Worm (Caenorhabditis elegans): ENCODE data around the gene clec-45.

Gene clec-45

DNA sequence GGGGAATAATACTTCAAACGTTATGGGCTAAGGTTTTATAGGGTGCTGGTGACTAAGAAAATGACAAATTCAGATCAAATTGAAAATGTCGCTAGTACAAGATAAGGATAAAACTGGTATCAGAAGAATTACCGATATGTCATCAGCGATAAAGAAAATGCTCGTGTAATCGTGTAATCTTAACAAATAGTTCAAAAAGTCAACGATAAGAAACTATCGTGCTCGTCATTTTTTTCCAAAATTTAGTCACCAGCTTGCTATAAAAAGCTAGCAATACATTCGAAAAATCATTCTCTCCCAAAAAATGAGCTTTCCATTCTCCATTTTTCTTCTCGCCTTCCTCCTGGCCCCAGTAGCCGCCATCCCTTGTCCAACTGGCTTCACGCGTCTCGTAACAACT lies at the start of gene clec-45:
clec-45 (plus strand) TSS at position 301 of the 400 bp plus-strand sequence.
- TF ChIP-seq hlh-30 (tag; optimal IDR thresholded peaks at IDR 0.05; ENCODE audit: insufficient read depth) (no peak), Y48G9A.11 (GFP tag; IDR thresholded peaks at IDR 0.05) (no peak), daf-12 (tag; optimal IDR thresholded peaks at IDR 0.05) (no peak), unc-130 (GFP tag; optimal IDR thresholded peaks at IDR 0.05) (no peak), aly-2 (tag; optimal IDR thresholded peaks at IDR 0.05) (no peak), ctbp-1 (GFP tag; IDR thresholded peaks at IDR 0.05) (no peak), sdz-12 (GFP tag; optimal IDR thresholded peaks at IDR 0.05) (no peak), cey-2 (tag; optimal IDR thresholded peaks at IDR 0.05; ENCODE audit: borderline replicate concordance, insufficient read depth) (no peak)

DNA sequence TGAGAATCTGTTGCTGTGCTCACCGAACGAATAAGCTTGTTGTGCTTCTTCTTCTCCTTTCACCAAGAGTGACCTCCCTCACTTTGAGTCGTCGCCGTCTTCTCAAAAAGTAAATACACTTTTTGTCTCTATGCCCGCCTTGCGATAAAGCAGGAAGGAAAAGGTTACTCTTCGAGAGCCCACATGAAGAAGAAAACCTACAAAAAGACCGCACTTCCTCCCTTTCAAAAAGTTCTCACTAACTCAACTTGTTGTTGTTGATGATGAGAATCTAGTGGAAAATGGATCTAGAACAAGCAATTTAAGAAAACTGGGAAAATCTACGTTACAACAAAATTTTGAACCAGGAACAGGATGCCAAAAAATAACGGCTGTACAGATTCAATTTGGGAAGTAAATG lies 47.4 kb upstream of the clec-45 start, which contains the start of gene C50E3.6:
C50E3.6 (minus strand) TSS at position 101 of the 400 bp plus-strand sequence.
- no peak for TF ChIP-seq lin-15B (tag; optimal IDR thresholded peaks at IDR 0.05)
- no peak for TF ChIP-seq ama-1 (optimal IDR thresholded peaks at IDR 0.05)
- TF ChIP-seq ces-1 (GFP tag; optimal IDR thresholded peaks at IDR 0.05) = no peak
- TF ChIP-seq ceh-20 (GFP tag; IDR thresholded peaks at IDR 0.05) = no peak
- no peak for TF ChIP-seq dpl-1 (GFP tag; optimal IDR thresholded peaks at IDR 0.05)
- TF ChIP-seq nhr-41 (GFP tag; IDR thresholded peaks at IDR 0.05) = no peak
- peak; percentile 15 for TF ChIP-seq fkh-10 (GFP tag; optimal IDR thresholded peaks at IDR 0.05)
- TF ChIP-seq lin-29 (GFP tag; IDR thresholded peaks at IDR 0.05) = no peak

- TF ChIP-seq spr-1 (tag; optimal IDR thresholded peaks at IDR 0.05) = no peak
- TF ChIP-seq nhr-28 (tag; optimal IDR thresholded peaks at IDR 0.05) = no peak
- no peak for TF ChIP-seq zag-1 (tag; optimal IDR thresholded peaks at IDR 0.05)
- TF ChIP-seq dmd-9 (GFP tag; IDR thresholded peaks at IDR 0.05) = no peak
- no peak for TF ChIP-seq saeg-2 (GFP tag; IDR thresholded peaks at IDR 0.05)
These were observed 42.8 kb upstream of the clec-45 start for ce11 chrV:7595132-7595531.

DNA sequence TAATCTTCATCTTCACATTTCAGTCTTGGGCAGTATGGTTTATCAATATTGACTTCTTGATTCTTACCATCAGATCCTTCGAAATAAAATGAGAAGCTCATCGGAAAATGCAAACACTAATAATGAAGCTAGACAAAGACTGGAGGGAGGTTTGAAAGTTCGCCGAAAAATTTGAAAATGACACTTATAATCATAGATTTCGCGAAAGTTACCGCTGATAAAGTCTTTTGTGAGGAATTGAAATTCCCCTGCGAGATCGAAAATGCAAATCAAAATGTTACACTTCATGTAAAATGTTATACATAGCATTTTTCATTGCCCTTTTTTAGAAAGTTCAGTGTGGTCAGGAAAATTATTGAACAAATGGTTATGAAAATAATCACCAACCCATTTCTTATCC lies 39.6 kb upstream of the clec-45 start, which contains the start of gene C50E3.7:
C50E3.7 (minus strand) TSS at position 101 of the 400 bp plus-strand sequence.
- TF ChIP-seq arid-1 (GFP tag; conservative IDR thresholded peaks at IDR 0.05) (no peak), D1046.2 (GFP tag; IDR thresholded peaks at IDR 0.05) (no peak), ctbp-1 (GFP tag; IDR thresholded peaks at IDR 0.05) (no peak), lir-3 (tag; optimal IDR thresholded peaks at IDR 0.05) (no peak), unc-39 (tag; optimal IDR thresholded peaks at IDR 0.05) (no peak), hmg-1.1 (GFP tag; IDR thresholded peaks at IDR 0.05) (no peak), fos-1 (tag; optimal IDR thresholded peaks at IDR 0.05) (no peak), tag-97 (GFP tag; IDR thresholded peaks at IDR 0.05) (no peak), nhr-28 (tag; optimal IDR thresholded peaks at IDR 0.05) (no peak), F44E2.7 (GFP tag; IDR thresholded peaks at IDR 0.05) (no peak), F10B5.3 (tag; optimal IDR thresholded peaks at IDR 0.05) (no peak), Y5F2A.4 (GFP tag; optimal IDR thresholded peaks at IDR 0.05) (no peak), aly-2 (tag; optimal IDR thresholded peaks at IDR 0.05) (no peak), daf-8 (GFP tag; IDR thresholded peaks at IDR 0.05) (no peak), set-16 (GFP tag; IDR thresholded peaks at IDR 0.05) (no peak), ceh-44 (GFP tag; IDR thresholded peaks at IDR 0.05) (no peak), rbr-2 (tag; optimal IDR thresholded peaks at IDR 0.05) (no peak), madf-5 (GFP tag; IDR thresholded peaks at IDR 0.05) (no peak), Y48G9A.11 (GFP tag; IDR thresholded peaks at IDR 0.05) (no peak)

ce11 chrV:7600149-7600548 lies 37.8 kb upstream of the clec-45 start, which contains the start of gene C50E3.9:
C50E3.9 (minus strand) TSS chrV:7600249.
- TF ChIP-seq ceh-82 (tag; optimal IDR thresholded peaks at IDR 0.05) (no peak), mes-2 (tag; optimal IDR thresholded peaks at IDR 0.05; ENCODE audit: poor library complexity, severe bottlenecking) (no peak), nhr-102 (tag; optimal IDR thresholded peaks at IDR 0.05) (no peak), ceh-28 (tag; optimal IDR thresholded peaks at IDR 0.05) (no peak), hlh-11 (tag; optimal IDR thresholded peaks at IDR 0.05) (no peak), saeg-2 (GFP tag; IDR thresholded peaks at IDR 0.05) (no peak), F26F4.8 (GFP tag; conservative IDR thresholded peaks at IDR 0.05) (no peak), fos-1 (tag; optimal IDR thresholded peaks at IDR 0.05) (no peak), tra-1 (GFP tag; IDR thresholded peaks at IDR 0.05) (no peak), R02D3.7 (tag; optimal IDR thresholded peaks at IDR 0.05) (no peak), sdz-12 (GFP tag; optimal IDR thresholded peaks at IDR 0.05) (no peak), egl-27 (tag; optimal IDR thresholded peaks at IDR 0.05) (no peak), nhr-6 (tag; optimal IDR thresholded peaks at IDR 0.05) (no peak)
